Worm (Caenorhabditis elegans) whole organism, L4/young adult: ENCODE measurements around the gene Y49F6B.9.

ENCODE experiments used
- dao-5 ChIP-seq: sonication (generic microtip); optimal IDR thresholded peaks from 2 replicates; lab custom pipeline; 2016; ENCODE audit warnings: missing genotype, missing genetic modification characterization, moderate library complexity, missing compliant biosample characterization
- him-1 ChIP-seq: sonication (generic microtip); optimal IDR thresholded peaks from 2 replicates; lab custom pipeline; 2016; ENCODE audit warnings: missing genotype, missing genetic modification reagents, missing genetic modification characterization, missing compliant biosample characterization

DNA sequence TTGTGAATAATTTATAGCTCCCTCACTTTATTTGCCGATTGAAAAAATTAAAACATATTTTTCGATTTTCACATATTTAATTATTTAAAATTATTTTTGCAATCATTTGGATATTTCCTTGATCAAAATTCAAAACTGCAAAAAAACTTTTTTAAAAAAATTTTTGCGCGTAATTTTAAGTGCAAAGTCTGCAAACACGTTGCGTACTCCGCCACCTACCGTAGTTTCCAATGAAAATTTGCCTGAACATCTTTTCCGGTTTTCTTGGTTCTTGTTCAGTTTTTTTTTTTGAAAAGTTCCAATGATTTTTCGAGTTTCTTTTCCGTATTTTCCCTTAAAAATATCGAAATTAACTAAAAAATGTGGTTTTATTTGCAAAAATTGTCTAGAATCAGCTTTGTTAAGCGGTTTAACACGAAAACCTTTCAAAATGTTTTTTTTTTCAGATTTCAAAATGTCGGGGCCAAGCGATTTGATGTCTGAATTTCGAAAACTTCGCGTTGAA, 50.4 kb downstream of the Y49F6B.9 start, which contains the start of gene C16C8.25:
- TF ChIP-seq dao-5 (tag; lab: Kevin White, UChicago) (no peak), him-1 (no peak)
